Fruit fly (Drosophila melanogaster) whole organism, prepupa: Measurements from ENCODE around the gene Sec24CD.

Experiments used
- CG11902 ChIP-seq: fragments of 200-800 bp; sonication (Bioruptor generic); optimal IDR thresholded peaks from 3 replicates; lab custom pipeline; 2016; ENCODE audit warnings: missing biosample characterization, missing genetic modification characterization
- CG32006 ChIP-seq: fragments of 200-800 bp; sonication (Bioruptor generic); optimal IDR thresholded peaks from 3 replicates; lab custom pipeline; 2017; ENCODE audit warnings: missing biosample characterization, mild to moderate bottlenecking, missing genetic modification characterization
- CG6854 ChIP-seq: fragments of 200-800 bp; sonication (Bioruptor generic); optimal IDR thresholded peaks from 2 replicates; lab custom pipeline; 2017; ENCODE audit warnings: missing biosample characterization, mild to moderate bottlenecking, missing genetic modification characterization
- CG8632 ChIP-seq: fragments of 200-800 bp; sonication (Bioruptor generic); optimal IDR thresholded peaks from 3 replicates; lab custom pipeline; 2016; ENCODE audit warnings: missing biosample characterization, missing genetic modification characterization
- Eip75B ChIP-seq: fragments of 200-800 bp; sonication (Bioruptor generic); optimal IDR thresholded peaks from 3 replicates; lab custom pipeline; 2016; ENCODE audit warnings: missing biosample characterization, missing genetic modification characterization
- achi ChIP-seq: fragments of 200-800 bp; sonication (Bioruptor generic); optimal IDR thresholded peaks from 3 replicates; lab custom pipeline; 2016; ENCODE audit warnings: missing biosample characterization, missing genetic modification characterization
- fkh ChIP-seq: fragments of 200-800 bp; sonication (Bioruptor generic); optimal IDR thresholded peaks from 3 replicates; lab custom pipeline; 2017; ENCODE audit warnings: missing biosample characterization, mild to moderate bottlenecking, missing genetic modification characterization, moderate library complexity
- lz ChIP-seq: fragments of 200-800 bp; sonication (Bioruptor generic); optimal IDR thresholded peaks from 3 replicates; lab custom pipeline; 2016; ENCODE audit warnings: missing biosample characterization, missing genetic modification characterization
- net ChIP-seq: fragments of 200-800 bp; sonication (Bioruptor generic); optimal IDR thresholded peaks from 3 replicates; lab custom pipeline; 2016; ENCODE audit warnings: missing biosample characterization, missing genetic modification characterization
- salr ChIP-seq, 2 experiments: fragments of 200-800 bp; sonication (Bioruptor generic); optimal IDR thresholded peaks; 3 replicates each; lab custom pipeline; 2016 to 2018; ENCODE audit warnings: missing biosample characterization in 2 of 2, missing genetic modification characterization in 2 of 2, mild to moderate bottlenecking in 1 of 2
- spab ChIP-seq: fragments of 200-800 bp; sonication (Bioruptor generic); optimal IDR thresholded peaks from 2 replicates; lab custom pipeline; 2017; ENCODE audit warnings: missing biosample characterization, mild to moderate bottlenecking, missing genetic modification characterization, missing genetic modification reagents
- topi ChIP-seq: fragments of 200-800 bp; sonication (Bioruptor generic); optimal IDR thresholded peaks from 3 replicates; lab custom pipeline; 2016; ENCODE audit warnings: missing biosample characterization, missing genetic modification characterization

dm6 chr2L:2194305-2194828 lies 42.3 kb downstream of the Sec24CD start:
- TF ChIP-seq CG32006 (GFP tag; lab: Kevin White, UChicago) (no peak), CG6854 (GFP tag; lab: Kevin White, UChicago) (peak; percentile 29), salr (GFP tag; optimal IDR thresholded peaks at IDR 0.05; lab: Kevin White, UChicago) (no peak), net (GFP tag; lab: Kevin White, UChicago) (no peak), fkh (GFP tag; lab: Kevin White, UChicago) (no peak), lz (GFP tag; lab: Kevin White, UChicago) (no peak), topi (no peak), Eip75B (GFP tag; lab: Kevin White, UChicago) (no peak), CG11902 (GFP tag; lab: Kevin White, UChicago) (no peak), achi (GFP tag; lab: Kevin White, UChicago) (no peak), CG8632 (GFP tag; lab: Kevin White, UChicago) (no peak), spab (GFP tag; lab: Kevin White, UChicago) (no peak)
